Fruit fly (Drosophila melanogaster) whole organism, embryonic: Measurements from ENCODE around the gene AlaRS.

Experiments used
- Abd-B ChIP-seq: fragments of 200-800 bp; sonication (Bioruptor generic); optimal IDR thresholded peaks from 2 replicates; lab custom pipeline; 2018; ENCODE audit warnings: missing biosample characterization, mild to moderate bottlenecking, missing genetic modification characterization, moderate library complexity
- Atf6 ChIP-seq: fragments of 200-800 bp; sonication (Bioruptor generic); IDR thresholded peaks from 2 replicates; pipeline ENCODE4 v1.3.6; 2022; ENCODE audit warnings: missing biosample characterization, missing genetic modification characterization
- CG10267 ChIP-seq: fragments of 200-800 bp; sonication (Bioruptor generic); optimal IDR thresholded peaks from 2 replicates; lab custom pipeline; 2018; ENCODE audit warnings: missing biosample characterization, mild to moderate bottlenecking, missing genetic modification characterization, moderate library complexity
- CG10462 ChIP-seq: fragments of 200-800 bp; sonication (Bioruptor generic); optimal IDR thresholded peaks from 2 replicates; lab custom pipeline; 2016; ENCODE audit warnings: missing biosample characterization, missing genetic modification characterization
- CG10543 ChIP-seq: fragments of 200-800 bp; sonication (Bioruptor generic); optimal IDR thresholded peaks from 3 replicates; lab custom pipeline; 2017; ENCODE audit warnings: missing biosample characterization, mild to moderate bottlenecking, missing genetic modification characterization, moderate library complexity
- CG12659 ChIP-seq: fragments of 200-800 bp; sonication (Bioruptor generic); optimal IDR thresholded peaks from 3 replicates; lab custom pipeline; 2017; ENCODE audit warnings: mild to moderate bottlenecking, missing biosample characterization, missing genetic modification reagents, missing genetic modification characterization
- CG13894 ChIP-seq: fragments of 200-800 bp; sonication (Bioruptor generic); optimal IDR thresholded peaks from 3 replicates; lab custom pipeline; 2018; ENCODE audit warnings: missing biosample characterization, mild to moderate bottlenecking, missing genetic modification characterization, moderate library complexity
- CG14860 ChIP-seq: fragments of 200-800 bp; sonication (Bioruptor generic); IDR thresholded peaks from 3 replicates; pipeline ENCODE4 v1.3.6; 2022; ENCODE audit warnings: missing biosample characterization, missing genetic modification characterization; ENCODE audit not compliant: partially characterized antibody
- CG15073 ChIP-seq: fragments of 200-800 bp; sonication (Bioruptor generic); optimal IDR thresholded peaks from 2 replicates; lab custom pipeline; 2016; ENCODE audit warnings: missing biosample characterization, missing genetic modification characterization
- CG17361 ChIP-seq: fragments of 200-800 bp; sonication (Bioruptor generic); IDR thresholded peaks from 3 replicates; pipeline ENCODE4 v1.3.6; 2022; ENCODE audit warnings: missing biosample characterization, missing genetic modification characterization
- CG18619 ChIP-seq: fragments of 200-800 bp; sonication (Bioruptor generic); optimal IDR thresholded peaks from 3 replicates; lab custom pipeline; 2017; ENCODE audit warnings: missing biosample characterization, mild to moderate bottlenecking, missing genetic modification characterization
- CG2678 ChIP-seq: fragments of 200-800 bp; sonication (Bioruptor generic); optimal IDR thresholded peaks from 3 replicates; lab custom pipeline; 2019; ENCODE audit warnings: missing biosample characterization, mild to moderate bottlenecking, missing genetic modification characterization, moderate library complexity
- CG30431 ChIP-seq: fragments of 200-800 bp; sonication (Bioruptor generic); optimal IDR thresholded peaks from 2 replicates; lab custom pipeline; 2017; ENCODE audit warnings: missing biosample characterization, missing genetic modification characterization
- CG31441 ChIP-seq: fragments of 200-800 bp; sonication (Bioruptor generic); IDR thresholded peaks from 2 replicates; pipeline ENCODE4 v1.3.6; 2022; ENCODE audit warnings: missing biosample characterization, missing genetic modification characterization
- CG34376 ChIP-seq: fragments of 200-800 bp; sonication (Bioruptor generic); optimal IDR thresholded peaks from 2 replicates; lab custom pipeline; 2018; ENCODE audit warnings: missing biosample characterization, mild to moderate bottlenecking, missing genetic modification characterization
- CG4328 ChIP-seq: fragments of 200-800 bp; sonication (Bioruptor generic); optimal IDR thresholded peaks from 3 replicates; lab custom pipeline; 2017; ENCODE audit warnings: missing biosample characterization, missing genetic modification reagents, missing genetic modification characterization
- CG6654 ChIP-seq: fragments of 200-800 bp; sonication (Bioruptor generic); optimal IDR thresholded peaks from 2 replicates; lab custom pipeline; 2017; ENCODE audit warnings: missing biosample characterization, mild to moderate bottlenecking, missing genetic modification characterization
- CG6791 ChIP-seq: fragments of 200-800 bp; sonication (Bioruptor generic); IDR thresholded peaks from 3 replicates; pipeline ENCODE4 v1.3.6; 2022; ENCODE audit warnings: missing biosample characterization, missing genetic modification characterization; ENCODE audit not compliant: partially characterized antibody
- CG7839 ChIP-seq: fragments of 200-800 bp; sonication (Bioruptor generic); optimal IDR thresholded peaks from 3 replicates; lab custom pipeline; 2018; ENCODE audit warnings: missing biosample characterization, mild to moderate bottlenecking, missing genetic modification characterization, moderate library complexity
- CG9609 ChIP-seq: fragments of 200-800 bp; sonication (Bioruptor generic); optimal IDR thresholded peaks from 3 replicates; lab custom pipeline; 2016; ENCODE audit warnings: missing biosample characterization, missing genetic modification characterization
- CG9727 ChIP-seq: fragments of 200-800 bp; sonication (Bioruptor generic); optimal IDR thresholded peaks from 3 replicates; lab custom pipeline; 2017; ENCODE audit warnings: missing biosample characterization, mild to moderate bottlenecking, missing genetic modification characterization
- CTCF ChIP-seq: fragments of 200-800 bp; sonication (Bioruptor generic); optimal IDR thresholded peaks from 2 replicates; lab custom pipeline; 2017; ENCODE audit warnings: missing biosample characterization, mild to moderate bottlenecking, missing genetic modification characterization, moderate library complexity
- Deaf1 ChIP-seq: fragments of 200-800 bp; optimal IDR thresholded peaks from 3 replicates; lab custom pipeline; 2019; ENCODE audit warnings: missing biosample characterization, mild to moderate bottlenecking, missing genetic modification characterization, moderate library complexity
- Ets65A ChIP-seq: fragments of 200-800 bp; sonication (Bioruptor generic); peaks from one replicate; lab custom pipeline; 2016; ENCODE audit warnings: missing biosample characterization, missing genetic modification characterization
- H2.0 ChIP-seq: fragments of 200-800 bp; sonication (Bioruptor generic); IDR thresholded peaks from 2 replicates; pipeline ENCODE4 v1.3.6; 2022; ENCODE audit warnings: missing biosample characterization, missing genetic modification characterization
- Hmr ChIP-seq: fragments of 200-800 bp; sonication (Bioruptor generic); optimal IDR thresholded peaks from 3 replicates; lab custom pipeline; 2017; ENCODE audit warnings: mild to moderate bottlenecking, missing biosample characterization, missing genetic modification reagents, missing genetic modification characterization
- Hr3 ChIP-seq: fragments of 200-800 bp; sonication (Bioruptor generic); optimal IDR thresholded peaks from 3 replicates; lab custom pipeline; 2016; ENCODE audit warnings: missing biosample characterization, missing genetic modification characterization
- Med ChIP-seq: fragments of 200-800 bp; sonication (Bioruptor generic); peaks from one replicate; lab custom pipeline; 2016; ENCODE audit warnings: missing biosample characterization, missing genetic modification characterization, mild to moderate bottlenecking, inconsistent platforms, moderate library complexity
- Myb ChIP-seq: fragments of 200-800 bp; sonication (Bioruptor generic); optimal IDR thresholded peaks from 2 replicates; lab custom pipeline; 2016; ENCODE audit warnings: missing biosample characterization, missing genetic modification characterization
- Oli ChIP-seq: fragments of 200-800 bp; sonication (Bioruptor generic); optimal IDR thresholded peaks from 2 replicates; lab custom pipeline; 2018; ENCODE audit warnings: missing biosample characterization, mild to moderate bottlenecking, missing genetic modification characterization, moderate library complexity
- Sin3A ChIP-seq: fragments of >200 bp; optimal IDR thresholded peaks from 2 replicates; lab custom pipeline; 2018
- Sry-δ ChIP-seq: fragments of 200-800 bp; sonication (Bioruptor generic); optimal IDR thresholded peaks from 2 replicates; lab custom pipeline; 2016; ENCODE audit warnings: missing biosample characterization, missing genetic modification characterization
- Trl ChIP-seq, 3 experiments: fragments of >200 bp in 2 of 3; fragments of 200-800 bp in 1 of 3; sonication (Bioruptor generic) in 1 of 3; optimal IDR thresholded peaks; 2 replicates in 1 of 3; 3 replicates in 2 of 3; lab custom pipeline; 2016 to 2017; ENCODE audit warnings: missing biosample characterization in 1 of 3, missing genetic modification characterization in 1 of 3
- Xbp1 ChIP-seq: fragments of 200-800 bp; sonication (Bioruptor generic); optimal IDR thresholded peaks from 3 replicates; lab custom pipeline; 2016; ENCODE audit warnings: missing biosample characterization, mild to moderate bottlenecking, missing genetic modification characterization
- bab2 ChIP-seq: fragments of 200-800 bp; sonication (Bioruptor generic); optimal IDR thresholded peaks from 2 replicates; lab custom pipeline; 2016; ENCODE audit warnings: missing biosample characterization, missing genetic modification characterization
- bsh ChIP-seq, 2 experiments: fragments of 200-800 bp; sonication (Bioruptor generic); optimal IDR thresholded peaks; 2 replicates each; lab custom pipeline; 2017 to 2018; ENCODE audit warnings: mild to moderate bottlenecking in 2 of 2, missing biosample characterization in 2 of 2, missing genetic modification characterization in 2 of 2, moderate library complexity in 1 of 2
- cas ChIP-seq: fragments of 200-800 bp; sonication (Bioruptor generic); IDR thresholded peaks from 2 replicates; pipeline ENCODE4 v1.3.6; 2022; ENCODE audit warnings: missing biosample characterization, missing genetic modification characterization
- cg ChIP-seq: fragments of 200-800 bp; sonication (Bioruptor generic); optimal IDR thresholded peaks from 3 replicates; lab custom pipeline; 2019; ENCODE audit warnings: missing biosample characterization, mild to moderate bottlenecking, missing genetic modification characterization, moderate library complexity
- ewg ChIP-seq: fragments of 200-800 bp; sonication (Bioruptor generic); optimal IDR thresholded peaks from 3 replicates; lab custom pipeline; 2017; ENCODE audit warnings: mild to moderate bottlenecking, missing biosample characterization, missing genetic modification reagents, missing genetic modification characterization
- gem ChIP-seq: fragments of 200-800 bp; sonication (Bioruptor generic); optimal IDR thresholded peaks from 2 replicates; lab custom pipeline; 2019; ENCODE audit warnings: missing biosample characterization, mild to moderate bottlenecking, missing genetic modification characterization, moderate library complexity
- insv ChIP-seq, 2 experiments: fragments of 200-800 bp; sonication (Bioruptor generic); optimal IDR thresholded peaks; 3 replicates each; lab custom pipeline; 2016 to 2018; ENCODE audit warnings: missing biosample characterization in 2 of 2, missing genetic modification characterization in 2 of 2
- kay ChIP-seq: fragments of 200-800 bp; sonication (Bioruptor generic); optimal IDR thresholded peaks from 2 replicates; lab custom pipeline; 2016; ENCODE audit warnings: missing biosample characterization, missing genetic modification characterization
- kni ChIP-seq: fragments of 200-800 bp; sonication (Bioruptor generic); optimal IDR thresholded peaks from 3 replicates; lab custom pipeline; 2017; ENCODE audit warnings: mild to moderate bottlenecking, missing biosample characterization, missing genetic modification reagents, missing genetic modification characterization
- knrl ChIP-seq: fragments of 200-800 bp; sonication (Bioruptor generic); IDR thresholded peaks from 3 replicates; pipeline ENCODE4 v1.3.6; 2022; ENCODE audit warnings: missing biosample characterization, missing genetic modification characterization; ENCODE audit not compliant: partially characterized antibody
- lab ChIP-seq: fragments of 200-800 bp; sonication (Bioruptor generic); optimal IDR thresholded peaks from 3 replicates; lab custom pipeline; 2017; ENCODE audit warnings: missing biosample characterization, missing genetic modification characterization, mild to moderate bottlenecking, moderate library complexity, missing genetic modification reagents
- pan ChIP-seq, 4 experiments: fragments of >200 bp in 3 of 4; fragments of 200-800 bp in 1 of 4; sonication (Bioruptor generic) in 1 of 4; optimal IDR thresholded peaks in 3 of 4; IDR thresholded peaks in 1 of 4; 2 replicates each; pipeline versions ENCODE4 v1.3.6 to Lab custom; 2017 to 2022; ENCODE audit warnings: missing biosample characterization in 2 of 4, missing genetic modification characterization in 2 of 4, mixed read lengths in 1 of 4
- pnt ChIP-seq: fragments of 200-800 bp; sonication (Bioruptor generic); optimal IDR thresholded peaks from 3 replicates; lab custom pipeline; 2016; ENCODE audit warnings: missing biosample characterization, missing genetic modification characterization
- sim ChIP-seq: fragments of 200-800 bp; sonication (Bioruptor generic); IDR thresholded peaks from 2 replicates; pipeline ENCODE4 v1.3.6; 2022; ENCODE audit warnings: missing biosample characterization, missing genetic modification characterization
- so ChIP-seq: fragments of 200-800 bp; sonication (Bioruptor generic); IDR thresholded peaks from 3 replicates; pipeline ENCODE4 v1.3.6; 2022; ENCODE audit warnings: missing biosample characterization, missing genetic modification characterization
- vvl ChIP-seq: fragments of 200-800 bp; sonication (Bioruptor generic); IDR thresholded peaks from 2 replicates; pipeline ENCODE4 v1.3.6; 2022; ENCODE audit warnings: missing biosample characterization, missing genetic modification characterization

Gene AlaRS

DNA sequence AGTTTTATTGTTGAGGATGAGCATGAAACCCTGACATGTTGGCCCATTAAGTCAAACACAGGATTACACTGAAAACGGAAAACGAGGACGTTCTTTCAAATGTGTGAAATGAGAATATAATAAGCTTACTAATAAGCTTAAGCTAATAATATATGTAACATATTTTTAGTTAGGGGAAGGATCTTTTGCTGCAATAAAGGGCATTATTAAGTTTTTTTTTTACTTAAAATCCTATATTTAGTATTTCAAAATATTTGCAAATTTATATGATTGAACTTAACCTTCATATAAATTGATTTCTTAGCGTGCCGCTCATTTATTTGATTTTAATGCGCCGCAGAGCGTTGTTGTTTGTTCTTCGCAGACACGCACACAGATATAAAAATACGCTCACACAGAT is 48.4 kb downstream of the AlaRS start (continued):
- TF ChIP-seq CG10267 (tag; lab: Kevin White, UChicago) (no peak), CG2678 (tag; lab: Kevin White, UChicago) (peak; percentile 62), Med (GFP tag; lab: Kevin White, UChicago) (peak; percentile 65), CG9727 (peak; percentile 11), Abd-B (peak; percentile 5), Atf6 (GFP tag; lab: Robert Waterston, UW) (peak; percentile 31; the same call in 1 of the 2 replicates), CG12659 (GFP tag; lab: Kevin White, UChicago) (peak; percentile 6), CG10543 (GFP tag; lab: Kevin White, UChicago) (no peak), kni (GFP tag; lab: Kevin White, UChicago) (no peak), CG15073 (GFP tag; lab: Kevin White, UChicago) (no peak), bsh (GFP tag; optimal IDR thresholded peaks at IDR 0.05; lab: Kevin White, UChicago) (no peak), CG13894 (tag; lab: Kevin White, UChicago) (no peak), Ets65A (peak; percentile 27), pnt (GFP tag; lab: Kevin White, UChicago) (no peak), CG7839 (peak; percentile 32), CG9609 (no peak), lab (peak; percentile 26), vvl (GFP tag; lab: Robert Waterston, UW) (no peak), CG14860 (no peak)

DNA sequence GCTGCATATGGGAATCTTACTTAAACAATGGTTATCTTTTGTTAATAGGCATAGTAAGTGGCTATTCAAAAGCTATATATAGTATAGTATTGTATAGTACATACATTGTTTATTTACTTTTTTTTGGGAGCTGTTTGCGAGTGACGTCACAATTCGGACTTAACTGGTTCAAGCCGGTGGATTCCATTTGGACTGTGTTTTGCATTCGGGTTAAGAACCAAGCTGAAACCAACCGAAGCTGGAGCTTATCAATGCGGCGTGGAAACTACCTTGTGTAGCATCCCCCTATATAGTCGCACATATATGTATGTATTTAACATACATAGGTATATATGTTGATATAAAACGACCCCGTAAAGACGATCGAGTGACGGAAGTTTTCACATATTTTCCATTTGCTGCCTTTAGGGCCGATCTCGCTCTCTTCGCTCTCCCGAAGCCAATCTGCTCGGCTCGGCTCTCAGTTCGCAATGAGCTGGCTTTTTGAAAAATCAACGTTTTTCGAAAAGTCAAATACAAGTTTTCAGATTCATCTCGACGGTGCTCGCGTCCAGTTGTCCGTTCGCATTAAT is 53.0 kb downstream of the AlaRS start:
- no peak for TF ChIP-seq H2.0
- TF ChIP-seq knrl (GFP tag; lab: Robert Waterston, UW): no peak
- TF ChIP-seq cas (GFP tag; lab: Robert Waterston, UW): no peak
- no peak for TF ChIP-seq CG4328
- TF ChIP-seq gem (tag; lab: Kevin White, UChicago): peak; percentile 51
- TF ChIP-seq CG10462 (GFP tag; lab: Kevin White, UChicago): no peak
- TF ChIP-seq Oli: no peak
- TF ChIP-seq CG17361: no peak
- TF ChIP-seq bab2 (GFP tag; lab: Kevin White, UChicago): no peak
- TF ChIP-seq sim (GFP tag; lab: Robert Waterston, UW): no peak
- no peak for TF ChIP-seq CTCF (GFP tag; lab: Kevin White, UChicago)
- no peak for TF ChIP-seq cg
- no peak for TF ChIP-seq CG30431 (GFP tag; lab: Kevin White, UChicago)
- peak; percentile 72 for TF ChIP-seq CG34376 (GFP tag; lab: Kevin White, UChicago)
- peak; percentile 56 for TF ChIP-seq Deaf1 (tag; lab: Kevin White, UChicago)
- TF ChIP-seq CG18619 (GFP tag; lab: Kevin White, UChicago): no peak
- TF ChIP-seq CG13894 (tag; lab: Kevin White, UChicago): no peak
- TF ChIP-seq insv (GFP tag; optimal IDR thresholded peaks at IDR 0.05; lab: Kevin White, UChicago): no peak
- no peak for TF ChIP-seq CG31441 (GFP tag; lab: Robert Waterston, UW)
- no peak for TF ChIP-seq Sry-δ (GFP tag; lab: Kevin White, UChicago)
- TF ChIP-seq CG6654: no peak
- peak; percentile 34 to 47 for TF ChIP-seq Trl (optimal IDR thresholded peaks at IDR 0.05; lab: Kevin White, UChicago)
- TF ChIP-seq Trl (GFP tag; optimal IDR thresholded peaks at IDR 0.05; lab: Kevin White, UChicago): no peak
- no peak for TF ChIP-seq so
- no peak for TF ChIP-seq kay (GFP tag; lab: Kevin White, UChicago)
- no peak for TF ChIP-seq Hr3
- TF ChIP-seq Sin3A: no peak
- no peak for TF ChIP-seq CG6791
- TF ChIP-seq ewg (GFP tag; lab: Kevin White, UChicago): no peak
- no peak for TF ChIP-seq pan (optimal IDR thresholded peaks at IDR 0.05; lab: Kevin White, UChicago)
- no peak for TF ChIP-seq pan (GFP tag; optimal IDR thresholded peaks at IDR 0.05 in 1 of 2, IDR thresholded peaks at IDR 0.05 in 1 of 2)
- TF ChIP-seq Hmr (GFP tag; lab: Kevin White, UChicago): no peak
- TF ChIP-seq Myb (GFP tag; lab: Kevin White, UChicago): no peak
- no peak for TF ChIP-seq Xbp1 (GFP tag; lab: Kevin White, UChicago)
